Worm (Caenorhabditis elegans) whole organism, L4 larva: ENCODE results near the gene H14A12.5.
A peak's percentile ranks its signal among the peaks of the same experiment; 100 is the strongest.
"Not testable (repeated sequence)": the region's sequence is repeated elsewhere in the genome, so short reads cannot be mapped to it uniquely, and the experiment has no call there.

Source experiments
- F10B5.3 ChIP-seq: sonication (generic microtip); optimal IDR thresholded peaks from 2 replicates; lab custom pipeline; 2016; ENCODE audit warnings: mild to moderate bottlenecking, missing genetic modification characterization, missing compliant biosample characterization
- F26F4.8 ChIP-seq: fragments of 200-800 bp; sonication (Bioruptor generic); conservative IDR thresholded peaks from 2 replicates; pipeline ENCODE4 v1.3.6; 2022; ENCODE audit warnings: missing genetic modification characterization, missing compliant biosample characterization
- R02D3.7 ChIP-seq: fragments of 150-350 bp; sonication (generic microtip); optimal IDR thresholded peaks from 3 replicates; lab custom pipeline; 2014; ENCODE audit warnings: missing biosample characterization, missing genetic modification characterization
- T20F7.1 ChIP-seq: fragments of 200-800 bp; sonication (Bioruptor generic); optimal IDR thresholded peaks from 2 replicates; lab custom pipeline; 2018; ENCODE audit warnings: mild to moderate bottlenecking, missing genetic modification characterization, missing compliant biosample characterization
- T26A8.4 ChIP-seq: fragments of 200-800 bp; sonication (Bioruptor generic); IDR thresholded peaks from 2 replicates; pipeline ENCODE4 v1.3.6; 2022; ENCODE audit warnings: missing genetic modification characterization, missing compliant biosample characterization
- aha-1 ChIP-seq: fragments of 150-350 bp; peaks from one replicate; lab custom pipeline; 2014; ENCODE audit warnings: missing biosample characterization, missing genetic modification characterization
- aly-2 ChIP-seq: sonication (generic microtip); optimal IDR thresholded peaks from 2 replicates; lab custom pipeline; 2018; ENCODE audit warnings: missing biosample characterization, missing genetic modification characterization
- ama-1 ChIP-seq: fragments of 150-350 bp; optimal IDR thresholded peaks from 2 replicates; lab custom pipeline; 2014; ENCODE audit warnings: inconsistent platforms, mixed read lengths
- arid-1 ChIP-seq: fragments of 200-800 bp; sonication (Bioruptor generic); conservative IDR thresholded peaks from 2 replicates; pipeline ENCODE4 v1.3.6; 2022; ENCODE audit warnings: missing genetic modification reagents, missing genetic modification characterization, missing compliant biosample characterization
- ceh-28 ChIP-seq: fragments of 150-350 bp; optimal IDR thresholded peaks from 2 replicates; lab custom pipeline; 2014; ENCODE audit warnings: missing biosample characterization, missing genetic modification reagents, missing genetic modification characterization
- ces-1 ChIP-seq: fragments of 150-350 bp; sonication (generic microtip); optimal IDR thresholded peaks from 4 replicates; lab custom pipeline; 2014; ENCODE audit warnings: missing biosample characterization, missing genetic modification reagents, missing genetic modification characterization
- dmd-8 ChIP-seq: fragments of 200-800 bp; sonication (Bioruptor generic); IDR thresholded peaks from 2 replicates; pipeline ENCODE4 v1.3.6; 2022; ENCODE audit warnings: missing genetic modification characterization, missing compliant biosample characterization
- dpl-1 ChIP-seq: fragments of 150-350 bp; optimal IDR thresholded peaks from 2 replicates; lab custom pipeline; 2014; ENCODE audit warnings: missing biosample characterization, missing genetic modification reagents, missing genetic modification characterization
- duxl-1 ChIP-seq: sonication (generic microtip); optimal IDR thresholded peaks from 2 replicates; lab custom pipeline; 2016; ENCODE audit warnings: mild to moderate bottlenecking, missing genetic modification characterization, moderate library complexity, missing compliant biosample characterization; ENCODE audit not compliant: poor library complexity
- fkh-10 ChIP-seq: fragments of 150-350 bp; optimal IDR thresholded peaks from 2 replicates; lab custom pipeline; 2014; ENCODE audit warnings: missing biosample characterization, missing genetic modification reagents, missing genetic modification characterization
- hif-1 ChIP-seq, 2 experiments: sonication (generic microtip); optimal IDR thresholded peaks; 2 replicates each; lab custom pipeline; 2016 to 2017; ENCODE audit warnings: missing compliant biosample characterization in 2 of 2, missing genetic modification characterization in 2 of 2, missing genetic modification reagents in 2 of 2, missing genotype in 2 of 2, mild to moderate bottlenecking in 1 of 2
- hlh-11 ChIP-seq: fragments of 200-800 bp; sonication (Bioruptor generic); optimal IDR thresholded peaks from 2 replicates; lab custom pipeline; 2018; ENCODE audit warnings: mild to moderate bottlenecking, missing genetic modification characterization, missing compliant biosample characterization
- hmg-1.1 ChIP-seq: fragments of 200-800 bp; sonication (Bioruptor generic); IDR thresholded peaks from 2 replicates; pipeline ENCODE4 v1.3.6; 2022; ENCODE audit warnings: missing genetic modification reagents, missing genetic modification characterization, missing compliant biosample characterization
- lin-29 ChIP-seq: fragments of 200-800 bp; sonication (Bioruptor generic); IDR thresholded peaks from 2 replicates; pipeline ENCODE4 v1.3.6; 2022; ENCODE audit warnings: missing genetic modification reagents, missing genetic modification characterization, missing compliant biosample characterization
- lin-38 ChIP-seq: fragments of 200-800 bp; sonication (Bioruptor generic); IDR thresholded peaks from 2 replicates; pipeline ENCODE4 v1.3.6; 2022; ENCODE audit warnings: missing genetic modification reagents, missing genetic modification characterization, missing compliant biosample characterization
- lsy-2 ChIP-seq, 2 experiments: fragments of 150-350 bp in 1 of 2; sonication (generic microtip) in 1 of 2; optimal IDR thresholded peaks; 2 replicates each; lab custom pipeline; 2014 to 2017; ENCODE audit warnings: missing biosample characterization in 2 of 2, missing genetic modification characterization in 2 of 2
- madf-5 ChIP-seq, 2 experiments: fragments of 200-800 bp; sonication (Bioruptor generic); IDR thresholded peaks; 2 replicates each; pipeline ENCODE4 v1.3.6; 2022; ENCODE audit warnings: missing compliant biosample characterization in 2 of 2, missing genetic modification characterization in 2 of 2
- mep-1 ChIP-seq: fragments of 150-350 bp; sonication (generic microtip); optimal IDR thresholded peaks from 3 replicates; lab custom pipeline; 2014; ENCODE audit warnings: missing biosample characterization, missing genetic modification characterization
- mes-2 ChIP-seq: sonication (generic microtip); optimal IDR thresholded peaks from 2 replicates; lab custom pipeline; 2016; ENCODE audit warnings: missing genotype, mild to moderate bottlenecking, missing genetic modification characterization, missing compliant biosample characterization; ENCODE audit not compliant: poor library complexity, severe bottlenecking
- nhr-102 ChIP-seq: sonication (generic microtip); optimal IDR thresholded peaks from 2 replicates; lab custom pipeline; 2016; ENCODE audit warnings: mild to moderate bottlenecking, missing genetic modification characterization, moderate library complexity, missing compliant biosample characterization
- nhr-28 ChIP-seq: fragments of 150-350 bp; optimal IDR thresholded peaks from 2 replicates; lab custom pipeline; 2014; ENCODE audit warnings: missing biosample characterization, missing genetic modification characterization
- nhr-41 ChIP-seq: fragments of 200-800 bp; sonication (Bioruptor generic); IDR thresholded peaks from 2 replicates; pipeline ENCODE4 v1.3.6; 2022; ENCODE audit warnings: missing genetic modification reagents, missing genetic modification characterization, missing compliant biosample characterization
- nhr-76 ChIP-seq: fragments of 150-350 bp; optimal IDR thresholded peaks from 2 replicates; lab custom pipeline; 2014; ENCODE audit warnings: missing biosample characterization, missing genetic modification characterization
- pha-4 ChIP-seq, 2 experiments: fragments of 150-350 bp in 1 of 2; fragments of 200-800 bp in 1 of 2; sonication (Bioruptor generic) in 1 of 2; IDR thresholded peaks in 1 of 2; optimal IDR thresholded peaks in 1 of 2; 2 replicates each; pipeline versions ENCODE4 v1.3.6 to Lab custom; 2014 to 2022; ENCODE audit warnings: missing genetic modification characterization in 2 of 2, missing genetic modification reagents in 2 of 2, missing biosample characterization in 1 of 2, missing compliant biosample characterization in 1 of 2
- pqm-1 ChIP-seq: sonication (generic microtip); optimal IDR thresholded peaks from 2 replicates; lab custom pipeline; 2017; ENCODE audit warnings: missing biosample characterization, missing genetic modification characterization
- rbr-2 ChIP-seq: sonication (generic microtip); optimal IDR thresholded peaks from 2 replicates; lab custom pipeline; 2016; ENCODE audit warnings: missing genotype, missing genetic modification characterization, missing compliant biosample characterization
- skn-1 ChIP-seq: fragments of 150-350 bp; optimal IDR thresholded peaks from 2 replicates; lab custom pipeline; 2014; ENCODE audit warnings: missing biosample characterization, missing genetic modification characterization
- snpc-1.2 ChIP-seq: fragments of 200-800 bp; sonication (Bioruptor generic); IDR thresholded peaks from 2 replicates; pipeline ENCODE4 v1.3.6; 2022; ENCODE audit warnings: missing genetic modification reagents, missing genetic modification characterization, missing compliant biosample characterization
- spr-1 ChIP-seq: sonication (generic microtip); optimal IDR thresholded peaks from 2 replicates; lab custom pipeline; 2016; ENCODE audit warnings: mild to moderate bottlenecking, missing genetic modification characterization, missing compliant biosample characterization
- unc-62 ChIP-seq, 3 experiments: fragments of 150-350 bp in 1 of 3; sonication (generic microtip); optimal IDR thresholded peaks in 2 of 3; peaks in 1 of 3; 1 replicate in 1 of 3; 2 replicates in 2 of 3; lab custom pipeline; 2014 to 2017; ENCODE audit warnings: missing biosample characterization in 3 of 3, missing genetic modification characterization in 3 of 3, missing genetic modification reagents in 3 of 3, missing genotype in 1 of 3
- zfp-2 ChIP-seq: sonication (generic microtip); optimal IDR thresholded peaks from 2 replicates; lab custom pipeline; 2016; ENCODE audit warnings: mild to moderate bottlenecking, missing genetic modification characterization, missing compliant biosample characterization
- zfp-3 ChIP-seq: fragments of 200-800 bp; sonication (Bioruptor generic); conservative IDR thresholded peaks from 2 replicates; pipeline ENCODE4 v1.3.6; 2022; ENCODE audit warnings: missing genetic modification reagents, missing genetic modification characterization, missing compliant biosample characterization
- zip-11 ChIP-seq: fragments of 200-800 bp; sonication (Bioruptor generic); IDR thresholded peaks from 2 replicates; pipeline ENCODE4 v1.3.6; 2022; ENCODE audit warnings: missing genetic modification characterization, missing compliant biosample characterization
- ztf-11 ChIP-seq: fragments of 150-350 bp; optimal IDR thresholded peaks from 2 replicates; lab custom pipeline; 2014; ENCODE audit warnings: missing biosample characterization, missing genetic modification characterization
- ztf-7 ChIP-seq: fragments of 150-350 bp; optimal IDR thresholded peaks from 2 replicates; lab custom pipeline; 2014; ENCODE audit warnings: missing biosample characterization, missing genetic modification characterization

H14A12.5 gene

DNA sequence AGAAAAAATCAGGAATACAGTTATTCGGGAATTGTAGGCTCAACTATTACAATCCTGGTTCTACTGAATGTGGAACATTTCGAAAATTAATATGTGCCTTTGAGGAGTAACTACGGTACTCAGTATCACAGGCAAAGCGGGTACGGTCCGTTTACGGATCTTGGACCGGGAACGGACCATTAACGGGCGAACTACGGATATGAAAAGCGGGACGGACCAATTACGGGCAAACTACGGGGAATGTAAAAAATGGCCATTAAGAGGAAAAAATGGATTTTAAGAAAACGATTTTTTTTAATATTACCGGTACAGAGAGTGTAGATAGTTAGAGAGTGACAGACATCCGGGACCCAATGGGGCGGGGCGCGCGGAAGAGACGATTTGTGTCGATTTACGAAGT lies at the start of gene H14A12.5:
H14A12.5 (minus strand) TSS at position 101 of the 400 bp plus-strand sequence.
- not testable (repeated sequence) for TF ChIP-seq lsy-2 (tag; optimal IDR thresholded peaks at IDR 0.05; lab: Kevin White, UChicago); madf-5 (GFP tag; IDR thresholded peaks at IDR 0.05; lab: Robert Waterston, UW); snpc-1.2 (GFP tag; lab: Robert Waterston, UW)

DNA sequence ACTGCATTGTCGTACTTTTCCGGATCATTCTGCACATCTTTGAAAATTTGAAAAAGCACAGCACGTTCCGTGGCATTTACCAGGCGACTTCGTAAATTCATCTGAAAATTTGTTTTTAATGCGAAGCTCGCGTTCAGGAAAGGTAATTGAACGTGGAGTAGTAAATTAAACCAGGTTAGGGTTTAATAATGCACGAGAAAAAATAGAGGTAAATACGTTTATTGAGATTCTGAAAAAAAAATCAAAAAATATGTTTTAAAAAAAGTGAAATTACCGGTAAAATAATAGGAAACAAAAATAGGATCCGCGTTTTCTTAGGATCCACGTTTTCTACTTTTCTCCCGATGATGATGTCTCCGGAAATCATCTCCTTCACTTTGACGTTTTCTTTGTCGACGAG lies 49.5 kb upstream of the H14A12.5 start, which contains the start of gene clk-2:
clk-2 (minus strand) TSS at position 101 of the 400 bp plus-strand sequence.
- no peak for TF ChIP-seq nhr-28

DNA sequence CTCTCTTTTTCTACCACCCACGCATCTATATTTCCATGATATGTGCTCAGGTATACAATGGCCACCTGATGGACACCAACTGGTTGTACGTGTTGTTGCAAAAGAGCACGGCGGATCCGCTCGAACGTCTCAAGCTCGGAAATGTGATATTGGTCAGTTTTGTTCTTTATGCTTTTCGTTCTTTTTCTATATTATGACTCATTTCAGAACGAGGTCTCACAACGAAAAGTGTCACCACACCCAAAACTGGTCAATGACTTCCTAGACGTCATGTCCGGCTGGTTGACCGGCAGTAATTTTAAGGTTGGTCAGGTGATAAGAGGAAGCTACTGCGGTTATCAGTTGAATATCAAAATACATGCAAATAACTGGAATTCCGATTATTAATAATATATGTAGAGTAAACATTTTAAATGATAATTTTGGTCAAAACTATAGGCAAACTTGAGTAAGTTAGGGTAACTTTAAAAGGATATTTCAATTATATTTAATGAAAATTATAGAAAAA lies 39.3 kb upstream of the H14A12.5 start, which contains the start of gene cls-1:
cls-1 (plus strand) TSS at position 51 of the 508 bp plus-strand sequence.
- TF ChIP-seq nhr-76 (no peak), unc-62 (GFP tag; optimal IDR thresholded peaks at IDR 0.05 in 1 of 2; lab: Kevin White, UChicago) (peak in 1 of 2 experiments; percentile 53), unc-62 (tag; optimal IDR thresholded peaks at IDR 0.05; lab: Kevin White, UChicago) (no peak), hlh-11 (tag; lab: Kevin White, UChicago) (peak; percentile 34), nhr-102 (no peak), pqm-1 (tag; lab: Kevin White, UChicago) (peak; percentile 16)

DNA sequence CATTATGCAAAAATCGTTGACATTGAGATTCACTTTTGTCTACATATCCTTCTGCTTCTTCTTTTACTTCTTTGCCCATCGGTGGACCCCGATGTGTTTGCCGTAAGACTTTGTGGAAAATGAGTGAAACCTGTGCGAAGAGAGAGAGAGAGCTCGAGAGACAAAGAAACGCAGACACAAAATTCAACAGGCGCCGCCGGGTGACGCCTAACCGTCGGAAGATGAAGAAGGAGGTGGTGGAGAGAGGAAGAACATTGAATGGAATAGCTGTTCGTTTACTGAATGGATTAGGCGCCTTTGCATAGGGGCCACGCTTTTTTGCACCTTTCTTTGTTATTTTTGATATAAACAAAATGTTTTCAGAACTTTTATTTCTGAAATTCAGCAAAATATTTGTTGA lies 38.1 kb upstream of the H14A12.5 start:
- TF ChIP-seq ztf-7 (tag; lab: Kevin White, UChicago) (no peak), aha-1 (tag; lab: Kevin White, UChicago) (peak; percentile 70)

DNA sequence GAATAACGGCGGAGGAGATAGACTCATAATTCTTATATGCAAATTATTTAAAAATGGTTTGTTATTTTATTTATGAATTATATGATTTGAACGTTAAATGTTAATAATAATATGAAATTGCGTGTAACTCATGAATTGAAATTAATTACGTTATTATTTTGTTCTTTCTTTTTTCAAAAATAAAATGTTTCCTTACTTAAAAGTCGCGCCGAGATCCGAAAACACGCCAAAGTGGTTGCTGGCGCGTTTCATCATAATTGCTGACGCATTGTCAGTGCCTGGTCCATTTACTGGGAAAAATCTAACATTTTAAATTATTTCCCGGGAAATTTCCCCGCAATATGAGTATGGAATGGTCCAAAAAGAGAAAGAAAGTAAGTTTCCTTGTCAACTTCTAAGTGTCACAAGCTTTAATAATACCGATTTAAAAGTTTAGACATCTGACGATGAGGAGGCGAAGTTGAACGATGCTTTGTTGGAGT lies 30.6 kb upstream of the H14A12.5 start, which contains the start of the genes C07H6.9 and sap-140:
C07H6.9 (minus strand) TSS at position 51 of the 482 bp plus-strand sequence.
sap-140 (plus strand) TSS at position 318 of the 482 bp plus-strand sequence.
- TF ChIP-seq pha-4 (GFP tag; IDR thresholded peaks at IDR 0.05; lab: Robert Waterston, UW) (0 out of 2 replicates have a peak, but pooled peaks have one; percentile 24), pha-4 (tag; optimal IDR thresholded peaks at IDR 0.05; lab: Kevin White, UChicago) (no peak), F10B5.3 (tag; lab: Kevin White, UChicago) (peak; percentile 54), dmd-8 (no peak), dpl-1 (GFP tag; lab: Kevin White, UChicago) (peak; percentile 95), T20F7.1 (GFP tag; lab: Kevin White, UChicago) (peak; percentile 61), lin-38 (GFP tag; lab: Robert Waterston, UW) (peak; percentile 74), ceh-28 (tag; lab: Kevin White, UChicago) (no peak), duxl-1 (tag; lab: Kevin White, UChicago) (peak; percentile 58), skn-1 (tag; lab: Kevin White, UChicago) (no peak), fkh-10 (GFP tag; lab: Kevin White, UChicago) (peak; percentile 15), mes-2 (peak; percentile 90), nhr-41 (GFP tag; lab: Robert Waterston, UW) (no peak), aha-1 (tag; lab: Kevin White, UChicago) (peak; percentile 99), pqm-1 (tag; lab: Kevin White, UChicago) (no peak), aly-2 (no peak), ztf-11 (tag; lab: Kevin White, UChicago) (no peak), nhr-102 (peak; percentile 66), zfp-2 (tag; lab: Kevin White, UChicago) (no peak), F26F4.8 (GFP tag; lab: Robert Waterston, UW) (no peak), zfp-3 (0 out of 2 replicates have a peak, but pooled peaks have one; percentile 26), T26A8.4 (GFP tag; lab: Robert Waterston, UW) (peak; percentile 61), spr-1 (tag; lab: Kevin White, UChicago) (peak; percentile 25), ama-1 (lab: Kevin White, UChicago) (peak; percentile 22), lin-29 (GFP tag; lab: Robert Waterston, UW) (no peak), ces-1 (GFP tag; lab: Kevin White, UChicago) (peak; percentile 24), arid-1 (GFP tag; lab: Robert Waterston, UW) (0 out of 2 replicates have a peak, but pooled peaks have one; percentile 36), hlh-11 (tag; lab: Kevin White, UChicago) (peak; percentile 62), hif-1 (tag; optimal IDR thresholded peaks at IDR 0.05; lab: Kevin White, UChicago) (peak in 1 of 2 experiments; percentile 34), rbr-2 (tag; lab: Kevin White, UChicago) (peak; percentile 59), R02D3.7 (tag; lab: Kevin White, UChicago) (no peak), zip-11 (GFP tag; lab: Robert Waterston, UW) (no peak), mep-1 (peak; percentile 72), lsy-2 (tag; optimal IDR thresholded peaks at IDR 0.05; lab: Kevin White, UChicago) (peak in 1 of 2 experiments; percentile 91), hmg-1.1 (GFP tag; lab: Robert Waterston, UW) (peak; percentile 56; the same call in 1 of the 2 replicates)
